Worm (Caenorhabditis elegans) whole organism, young adult: Measurements from ENCODE around the gene shc-3.

ENCODE experiments used
- B0019.2 ChIP-seq: fragments of 200-800 bp; sonication (Bioruptor generic); conservative IDR thresholded peaks from 2 replicates; pipeline ENCODE4 v1.3.6; 2022; ENCODE audit warnings: missing genetic modification reagents, missing genetic modification characterization, missing compliant biosample characterization
- B0261.1 ChIP-seq: sonication (generic microtip); optimal IDR thresholded peaks from 2 replicates; lab custom pipeline; 2016; ENCODE audit warnings: mild to moderate bottlenecking, missing genetic modification characterization, moderate library complexity, missing compliant biosample characterization
- B0336.3 ChIP-seq: fragments of 200-800 bp; sonication (Bioruptor generic); IDR thresholded peaks from 2 replicates; pipeline ENCODE4 v1.3.6; 2022; ENCODE audit warnings: missing genetic modification characterization, missing compliant biosample characterization
- F23B12.7 ChIP-seq: sonication (generic microtip); optimal IDR thresholded peaks from 2 replicates; lab custom pipeline; 2017; ENCODE audit warnings: missing genetic modification characterization, mild to moderate bottlenecking, missing compliant biosample characterization, antibody characterized with exemption, moderate library complexity; ENCODE audit not compliant: insufficient read depth
- F52B5.7 ChIP-seq: sonication (generic microtip); optimal IDR thresholded peaks from 2 replicates; lab custom pipeline; 2016; ENCODE audit warnings: mild to moderate bottlenecking, missing genetic modification characterization, missing compliant biosample characterization
- F55B11.4 ChIP-seq: sonication (generic microtip); optimal IDR thresholded peaks from 2 replicates; lab custom pipeline; 2016; ENCODE audit warnings: missing compliant biosample characterization, missing genetic modification characterization, borderline replicate concordance; ENCODE audit not compliant: insufficient read depth
- F57A8.1 ChIP-seq: fragments of 200-800 bp; sonication (Bioruptor generic); optimal IDR thresholded peaks from 2 replicates; lab custom pipeline; 2018; ENCODE audit warnings: mild to moderate bottlenecking, missing genetic modification characterization, moderate library complexity, missing compliant biosample characterization
- K12H6.12 ChIP-seq: fragments of 200-800 bp; sonication (Bioruptor generic); optimal IDR thresholded peaks from 2 replicates; lab custom pipeline; 2018; ENCODE audit warnings: mild to moderate bottlenecking, missing genetic modification characterization, missing compliant biosample characterization
- T26A5.8 ChIP-seq: sonication (generic microtip); optimal IDR thresholded peaks from 2 replicates; lab custom pipeline; 2016; ENCODE audit warnings: missing genetic modification characterization, missing compliant biosample characterization
- Y53G8AR.9 ChIP-seq: fragments of 200-800 bp; sonication (Bioruptor generic); conservative IDR thresholded peaks from 2 replicates; pipeline ENCODE4 v1.3.6; 2022; ENCODE audit warnings: missing genetic modification reagents, missing genetic modification characterization, missing compliant biosample characterization
- Y95B8A.8 ChIP-seq: fragments of 200-800 bp; sonication (Bioruptor generic); IDR thresholded peaks from 2 replicates; pipeline ENCODE4 v1.3.6; 2022; ENCODE audit warnings: missing genetic modification reagents, missing genetic modification characterization, missing compliant biosample characterization
- akir-1 ChIP-seq: fragments of 200-800 bp; sonication (Bioruptor generic); optimal IDR thresholded peaks from 2 replicates; lab custom pipeline; 2018; ENCODE audit warnings: mild to moderate bottlenecking, missing genetic modification characterization, moderate library complexity, missing compliant biosample characterization
- atf-7 ChIP-seq: sonication (generic microtip); optimal IDR thresholded peaks from 2 replicates; lab custom pipeline; 2017; ENCODE audit warnings: mild to moderate bottlenecking, missing genetic modification characterization, missing compliant biosample characterization
- athp-1 ChIP-seq: sonication (generic microtip); optimal IDR thresholded peaks from 2 replicates; lab custom pipeline; 2017; ENCODE audit warnings: mild to moderate bottlenecking, missing genetic modification characterization, missing compliant biosample characterization
- attf-6 ChIP-seq: fragments of 200-800 bp; sonication (Bioruptor generic); IDR thresholded peaks from 2 replicates; pipeline ENCODE4 v1.3.6; 2022; ENCODE audit warnings: missing genetic modification reagents, missing genetic modification characterization, missing compliant biosample characterization
- cebp-1 ChIP-seq, 2 experiments: fragments of 200-800 bp in 1 of 2; sonication (Bioruptor generic) in 1 of 2; sonication (generic microtip) in 1 of 2; IDR thresholded peaks in 1 of 2; optimal IDR thresholded peaks in 1 of 2; 2 replicates each; pipeline versions ENCODE4 v1.3.6 to Lab custom; 2017 to 2022; ENCODE audit warnings: missing compliant biosample characterization in 2 of 2, missing genetic modification characterization in 2 of 2, mild to moderate bottlenecking in 1 of 2, missing genetic modification reagents in 1 of 2, moderate library complexity in 1 of 2
- ceh-79 ChIP-seq: sonication (generic microtip); optimal IDR thresholded peaks from 2 replicates; lab custom pipeline; 2017; ENCODE audit warnings: mild to moderate bottlenecking, missing genetic modification characterization, missing compliant biosample characterization
- chd-7 ChIP-seq: sonication (generic microtip); optimal IDR thresholded peaks from 2 replicates; lab custom pipeline; 2016; ENCODE audit warnings: mild to moderate bottlenecking, missing genetic modification characterization, moderate library complexity, missing compliant biosample characterization
- hsf-1 ChIP-seq: fragments of 200-800 bp; sonication (Bioruptor generic); IDR thresholded peaks from 2 replicates; pipeline ENCODE4 v1.3.6; 2022; ENCODE audit warnings: missing genetic modification reagents, missing genetic modification characterization, missing compliant biosample characterization
- lin-35 ChIP-seq, 3 experiments: fragments of 150-350 bp in 2 of 3; sonication (generic microtip) in 1 of 3; optimal IDR thresholded peaks; 2 replicates each; lab custom pipeline; 2014 to 2018; ENCODE audit warnings: missing biosample characterization in 3 of 3, missing genetic modification characterization in 3 of 3, missing genetic modification reagents in 3 of 3
- lin-40 ChIP-seq: sonication (generic microtip); optimal IDR thresholded peaks from 2 replicates; lab custom pipeline; 2016; ENCODE audit warnings: missing genetic modification characterization, mild to moderate bottlenecking, missing compliant biosample characterization, missing genotype, missing genetic modification reagents
- lsl-1 ChIP-seq: fragments of 200-800 bp; sonication (Bioruptor generic); optimal IDR thresholded peaks from 2 replicates; lab custom pipeline; 2018; ENCODE audit warnings: mild to moderate bottlenecking, missing genetic modification characterization, moderate library complexity, missing compliant biosample characterization
- madf-8 ChIP-seq: fragments of 200-800 bp; sonication (Bioruptor generic); conservative IDR thresholded peaks from 2 replicates; pipeline ENCODE4 v1.3.6; 2022; ENCODE audit warnings: missing genetic modification reagents, missing genetic modification characterization, missing compliant biosample characterization
- nfyb-1 ChIP-seq: fragments of 200-800 bp; sonication (Bioruptor generic); IDR thresholded peaks from 2 replicates; pipeline ENCODE4 v1.3.6; 2022; ENCODE audit warnings: missing genetic modification reagents, missing genetic modification characterization, missing compliant biosample characterization
- nhr-179 ChIP-seq: sonication (generic microtip); optimal IDR thresholded peaks from 2 replicates; lab custom pipeline; 2016; ENCODE audit warnings: mild to moderate bottlenecking, missing genetic modification characterization, missing compliant biosample characterization
- nhr-80 ChIP-seq: sonication (generic microtip); optimal IDR thresholded peaks from 2 replicates; lab custom pipeline; 2016; ENCODE audit warnings: missing genetic modification characterization, missing compliant biosample characterization
- snpc-3.4 ChIP-seq: sonication (generic microtip); optimal IDR thresholded peaks from 2 replicates; lab custom pipeline; 2017; ENCODE audit warnings: missing genetic modification characterization, mild to moderate bottlenecking, missing compliant biosample characterization, antibody characterized with exemption, moderate library complexity, missing genotype, missing genetic modification reagents
- somi-1 ChIP-seq: fragments of 200-800 bp; sonication (Bioruptor generic); optimal IDR thresholded peaks from 2 replicates; lab custom pipeline; 2018; ENCODE audit warnings: mild to moderate bottlenecking, missing genetic modification characterization, missing compliant biosample characterization
- tbp1 ChIP-seq: fragments of 200-800 bp; sonication (Bioruptor generic); optimal IDR thresholded peaks from 2 replicates; lab custom pipeline; 2018; ENCODE audit warnings: mild to moderate bottlenecking, missing genetic modification characterization, missing compliant biosample characterization
- unc-62 ChIP-seq: fragments of 150-350 bp; optimal IDR thresholded peaks from 2 replicates; lab custom pipeline; 2014; ENCODE audit warnings: missing biosample characterization, missing genetic modification reagents, missing genetic modification characterization
- ztf-22 ChIP-seq: fragments of 200-800 bp; sonication (Bioruptor generic); optimal IDR thresholded peaks from 2 replicates; lab custom pipeline; 2018; ENCODE audit warnings: mild to moderate bottlenecking, missing genetic modification characterization, moderate library complexity, missing compliant biosample characterization

shc-3 gene

ce11 chrX:13767282-13767681 is 49.9 kb downstream of the shc-3 start:
- TF ChIP-seq Y53G8AR.9 (no peak), unc-62 (GFP tag; lab: Kevin White, UChicago) (peak; percentile 95), snpc-3.4 (tag; lab: Kevin White, UChicago) (no peak), ztf-22 (peak; percentile 9), lsl-1 (GFP tag; lab: Kevin White, UChicago) (no peak), hsf-1 (GFP tag; lab: Robert Waterston, UW) (no peak), F23B12.7 (tag; lab: Kevin White, UChicago) (no peak), nhr-80 (tag; lab: Kevin White, UChicago) (peak; percentile 62), nhr-179 (tag; lab: Kevin White, UChicago) (no peak), F52B5.7 (tag; lab: Kevin White, UChicago) (no peak), B0261.1 (tag; lab: Kevin White, UChicago) (no peak)

ce11 chrX:13768562-13768961 is 51.2 kb downstream of the shc-3 start:
- TF ChIP-seq F55B11.4 (tag; lab: Kevin White, UChicago) (no peak), somi-1 (peak; percentile 21), cebp-1 (GFP tag; IDR thresholded peaks at IDR 0.05; lab: Robert Waterston, UW) (no peak), cebp-1 (tag; optimal IDR thresholded peaks at IDR 0.05; lab: Kevin White, UChicago) (peak; percentile 18), attf-6 (GFP tag; lab: Robert Waterston, UW) (no peak), B0336.3 (no peak), ceh-79 (tag; lab: Kevin White, UChicago) (no peak), F57A8.1 (GFP tag; lab: Kevin White, UChicago) (no peak), chd-7 (peak; percentile 7), lin-35 (GFP tag; optimal IDR thresholded peaks at IDR 0.05; lab: Kevin White, UChicago) (peak in 1 of 3 experiments; percentile 56), K12H6.12 (peak; percentile 63), nfyb-1 (0 out of 2 replicates have a peak, but pooled peaks have one; percentile 34), ztf-22 (no peak), akir-1 (GFP tag; lab: Kevin White, UChicago) (no peak), T26A5.8 (tag; lab: Kevin White, UChicago) (no peak), madf-8 (GFP tag; lab: Robert Waterston, UW) (no peak), tbp1 (GFP tag; lab: Kevin White, UChicago) (no peak), athp-1 (tag; lab: Kevin White, UChicago) (no peak), Y95B8A.8 (no peak), B0019.2 (GFP tag; lab: Robert Waterston, UW) (no peak), lin-40 (peak; percentile 40), atf-7 (tag; lab: Kevin White, UChicago) (peak; percentile 58)
